Worm (Caenorhabditis elegans): ENCODE data around the gene ctsa-1.1.

ce11 chrII:4733848-4734247 is 3.6 kb upstream of the ctsa-1.1 start, which contains the start of gene F41C3.11:
- TF ChIP-seq ceh-28 (tag; optimal IDR thresholded peaks at IDR 0.05) (no peak), fos-1 (tag; optimal IDR thresholded peaks at IDR 0.05) (no peak), unc-62 (GFP tag; optimal IDR thresholded peaks at IDR 0.05 in 1 of 2) (no peak), unc-62 (tag; optimal IDR thresholded peaks at IDR 0.05) (no peak), nhr-111 (GFP tag; optimal IDR thresholded peaks at IDR 0.05) (no peak)
